Worm (Caenorhabditis elegans) whole organism, late embryonic: Measurements from ENCODE around the gene srx-54.

Experiments used
- lim-6 ChIP-seq: sonication (generic microtip); optimal IDR thresholded peaks from 2 replicates; lab custom pipeline; 2016; ENCODE audit warnings: missing genetic modification characterization, missing compliant biosample characterization
- nfya-1 ChIP-seq: sonication (generic microtip); optimal IDR thresholded peaks from 2 replicates; lab custom pipeline; 2017; ENCODE audit warnings: missing genetic modification characterization, mild to moderate bottlenecking, missing compliant biosample characterization, antibody characterized with exemption, moderate library complexity
- npax-4 ChIP-seq: sonication (generic microtip); optimal IDR thresholded peaks from 2 replicates; lab custom pipeline; 2016; ENCODE audit warnings: missing genetic modification characterization, missing compliant biosample characterization

DNA sequence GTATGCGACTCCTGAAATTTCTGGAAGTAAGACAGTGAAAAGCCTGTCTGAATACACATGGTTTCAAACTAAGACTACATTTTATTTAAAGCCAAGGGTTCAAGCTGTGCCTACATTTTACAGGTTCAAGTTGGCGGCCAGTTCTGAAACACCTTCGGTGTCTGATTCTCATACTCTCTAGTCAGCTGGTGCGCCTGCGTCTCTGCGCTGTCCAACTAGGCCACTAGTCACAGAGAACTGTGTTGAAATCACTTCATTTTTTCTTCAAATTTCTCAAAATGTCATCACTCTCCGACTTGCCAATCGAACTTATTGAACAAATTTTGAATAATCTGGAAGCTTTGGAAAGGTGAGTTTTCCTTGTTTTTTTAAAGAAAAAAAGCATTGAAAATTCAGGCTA lies 8.4 kb upstream of the srx-54 start, which contains the start of gene fbxa-90:
- TF ChIP-seq lim-6 (no peak), nfya-1 (tag; lab: Kevin White, UChicago) (no peak), npax-4 (no peak)
